Worm (Caenorhabditis elegans) whole organism, L2 larva: ENCODE results near the gene ogdh-1.
"Not testable (repeated sequence)": the region's sequence is repeated elsewhere in the genome, so short reads cannot be mapped to it uniquely, and the experiment has no call there.

ENCODE experiments used
- C34F6.9 ChIP-seq: fragments of 150-350 bp; optimal IDR thresholded peaks from 2 replicates; lab custom pipeline; 2014; ENCODE audit warnings: missing biosample characterization, missing genetic modification characterization
- F13H6.1 ChIP-seq: sonication (generic microtip); optimal IDR thresholded peaks from 2 replicates; lab custom pipeline; 2016; ENCODE audit warnings: missing genetic modification characterization, missing compliant biosample characterization
- R02D3.7 ChIP-seq: fragments of 150-350 bp; optimal IDR thresholded peaks from 2 replicates; lab custom pipeline; 2014; ENCODE audit warnings: missing biosample characterization, missing genetic modification characterization
- Y55F3AM.14 ChIP-seq: fragments of 200-800 bp; sonication (Bioruptor generic); optimal IDR thresholded peaks from 2 replicates; lab custom pipeline; 2018; ENCODE audit warnings: mild to moderate bottlenecking, missing genetic modification characterization, missing compliant biosample characterization
- aly-2 ChIP-seq: fragments of 150-350 bp; optimal IDR thresholded peaks from 2 replicates; lab custom pipeline; 2014; ENCODE audit warnings: missing biosample characterization, missing genetic modification characterization
- ama-1 ChIP-seq: fragments of 150-350 bp; optimal IDR thresholded peaks from 2 replicates; lab custom pipeline; 2018; ENCODE audit warnings: inconsistent platforms
- ceh-82 ChIP-seq: fragments of 150-350 bp; optimal IDR thresholded peaks from 2 replicates; lab custom pipeline; 2014; ENCODE audit warnings: missing biosample characterization, missing genetic modification characterization
- dmd-4 ChIP-seq: sonication (generic microtip); optimal IDR thresholded peaks from 2 replicates; lab custom pipeline; 2017; ENCODE audit warnings: missing biosample characterization, missing genetic modification characterization
- elt-1 ChIP-seq: fragments of 150-350 bp; optimal IDR thresholded peaks from 2 replicates; lab custom pipeline; 2014; ENCODE audit warnings: missing biosample characterization, missing genetic modification characterization
- fos-1 ChIP-seq: fragments of 150-350 bp; optimal IDR thresholded peaks from 2 replicates; lab custom pipeline; 2014; ENCODE audit warnings: missing biosample characterization, missing genetic modification characterization
- gmeb-1 ChIP-seq: fragments of 150-350 bp; optimal IDR thresholded peaks from 2 replicates; lab custom pipeline; 2014; ENCODE audit warnings: missing biosample characterization, missing genetic modification characterization
- lin-13 ChIP-seq: fragments of 150-350 bp; optimal IDR thresholded peaks from 2 replicates; lab custom pipeline; 2014; ENCODE audit warnings: missing biosample characterization, missing genetic modification reagents, missing genetic modification characterization
- lsy-2 ChIP-seq, 2 experiments: fragments of 150-350 bp in 1 of 2; sonication (generic microtip) in 1 of 2; optimal IDR thresholded peaks; 2 replicates each; lab custom pipeline; 2014 to 2017; ENCODE audit warnings: missing biosample characterization in 2 of 2, missing genetic modification characterization in 2 of 2
- mab-5 ChIP-seq: fragments of 150-350 bp; optimal IDR thresholded peaks from 2 replicates; lab custom pipeline; 2014; ENCODE audit warnings: missing biosample characterization, missing genetic modification characterization
- mdl-1 ChIP-seq, 2 experiments: fragments of 150-350 bp in 1 of 2; sonication (generic microtip) in 1 of 2; optimal IDR thresholded peaks; 2 replicates each; lab custom pipeline; 2017; ENCODE audit warnings: missing biosample characterization in 2 of 2, missing genetic modification characterization in 2 of 2
- nhr-10 ChIP-seq: sonication (generic microtip); optimal IDR thresholded peaks from 2 replicates; lab custom pipeline; 2017; ENCODE audit warnings: missing biosample characterization, missing genetic modification characterization
- nhr-11 ChIP-seq: fragments of 150-350 bp; optimal IDR thresholded peaks from 2 replicates; lab custom pipeline; 2014; ENCODE audit warnings: missing biosample characterization, missing genetic modification characterization
- nhr-12 ChIP-seq: fragments of 150-350 bp; optimal IDR thresholded peaks from 2 replicates; lab custom pipeline; 2014; ENCODE audit warnings: missing biosample characterization, missing genetic modification characterization
- nhr-129 ChIP-seq: fragments of 150-350 bp; optimal IDR thresholded peaks from 2 replicates; lab custom pipeline; 2014; ENCODE audit warnings: missing biosample characterization, missing genetic modification characterization
- nhr-23 ChIP-seq: fragments of 150-350 bp; optimal IDR thresholded peaks from 2 replicates; lab custom pipeline; 2014; ENCODE audit warnings: missing biosample characterization, missing genetic modification reagents, missing genetic modification characterization
- nhr-25 ChIP-seq: fragments of 150-350 bp; sonication (generic microtip); optimal IDR thresholded peaks from 3 replicates; lab custom pipeline; 2014; ENCODE audit warnings: missing biosample characterization, missing genetic modification characterization
- peb-1 ChIP-seq: fragments of 150-350 bp; optimal IDR thresholded peaks from 2 replicates; lab custom pipeline; 2014; ENCODE audit warnings: missing biosample characterization, missing genetic modification characterization
- sem-4 ChIP-seq: fragments of 150-350 bp; optimal IDR thresholded peaks from 2 replicates; lab custom pipeline; 2014; ENCODE audit warnings: missing biosample characterization, missing genetic modification reagents, missing genetic modification characterization
- sma-3 ChIP-seq: sonication (generic microtip); optimal IDR thresholded peaks from 2 replicates; lab custom pipeline; 2016; ENCODE audit warnings: missing genetic modification reagents, missing genetic modification characterization, missing compliant biosample characterization
- snpc-4 ChIP-seq: fragments of 150-350 bp; optimal IDR thresholded peaks from 2 replicates; lab custom pipeline; 2014; ENCODE audit warnings: missing biosample characterization, missing genetic modification characterization
- unc-39 ChIP-seq: fragments of 150-350 bp; optimal IDR thresholded peaks from 2 replicates; lab custom pipeline; 2014; ENCODE audit warnings: missing biosample characterization, missing genetic modification characterization
- unc-55 ChIP-seq: fragments of 150-350 bp; sonication (generic microtip); optimal IDR thresholded peaks from 3 replicates; lab custom pipeline; 2014; ENCODE audit warnings: missing biosample characterization, missing genetic modification reagents, missing genetic modification characterization
- zag-1 ChIP-seq: fragments of 150-350 bp; optimal IDR thresholded peaks from 2 replicates; lab custom pipeline; 2014; ENCODE audit warnings: missing biosample characterization, missing genetic modification characterization
- ztf-1 ChIP-seq: fragments of 200-800 bp; sonication (Bioruptor generic); conservative IDR thresholded peaks from 2 replicates; pipeline ENCODE4 v1.3.6; 2022; ENCODE audit warnings: missing genetic modification characterization, missing compliant biosample characterization
- ztf-4 ChIP-seq: fragments of 150-350 bp; optimal IDR thresholded peaks from 2 replicates; lab custom pipeline; 2014; ENCODE audit warnings: missing biosample characterization, missing genetic modification characterization

The ogdh-1 gene

DNA sequence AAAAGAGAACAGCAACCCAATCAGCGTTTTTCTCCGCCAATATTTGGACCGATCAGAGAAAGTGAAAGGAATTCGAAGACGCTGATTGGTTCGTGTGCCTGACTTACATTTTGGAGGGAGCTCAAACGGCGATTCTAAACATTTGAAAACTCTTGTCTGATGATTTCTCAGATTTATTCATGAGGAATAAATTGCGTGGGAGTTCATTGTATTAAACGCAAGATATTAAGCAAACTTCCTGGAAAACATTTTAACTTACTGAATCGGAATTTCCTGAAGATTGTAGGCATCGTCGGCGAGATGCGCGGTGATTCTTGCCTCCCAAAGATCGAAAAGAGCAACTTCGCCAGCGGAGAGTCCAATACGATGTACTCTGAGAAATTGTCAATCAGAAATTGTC lies 20.8 kb upstream of the ogdh-1 start, which contains the start of gene K08F11.1:
Gene K08F11.1, plus strand, starts transcription at position 301 of the 400 bp plus-strand sequence.
- no peak for TF ChIP-seq unc-39 (tag; lab: Kevin White, UChicago)
- no peak for TF ChIP-seq dmd-4 (tag; lab: Kevin White, UChicago)
- no peak for TF ChIP-seq nhr-10 (tag; lab: Kevin White, UChicago)
- no peak for TF ChIP-seq snpc-4 (tag; lab: Kevin White, UChicago)
- TF ChIP-seq elt-1, result no peak
- TF ChIP-seq ceh-82 (tag; lab: Kevin White, UChicago), result no peak

DNA sequence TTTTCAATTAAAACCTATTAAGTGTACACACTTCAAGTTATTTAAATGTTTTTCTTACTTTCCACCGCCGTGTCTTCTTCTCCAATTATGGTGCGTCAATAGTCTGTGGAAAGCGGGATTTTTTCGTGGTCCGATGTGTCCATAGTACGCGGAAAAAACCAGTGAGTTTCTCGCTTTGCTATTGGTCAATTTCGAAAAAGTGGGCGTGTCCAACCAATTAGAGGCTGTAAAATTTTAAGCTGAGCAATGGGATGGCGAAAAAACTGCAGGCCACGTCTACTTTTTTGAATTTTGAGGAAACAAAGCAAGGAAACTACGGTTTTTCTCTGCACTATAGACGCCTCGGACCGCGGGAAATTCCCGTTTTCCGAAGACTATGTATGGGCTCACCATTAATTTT lies 19.9 kb upstream of the ogdh-1 start:
- TF ChIP-seq sem-4 (tag; lab: Kevin White, UChicago) (no peak), mdl-1 (tag; optimal IDR thresholded peaks at IDR 0.05; lab: Kevin White, UChicago) (no peak), ztf-4 (no peak), aly-2 (tag; lab: Kevin White, UChicago) (no peak), nhr-12 (tag; lab: Kevin White, UChicago) (no peak), R02D3.7 (tag; lab: Kevin White, UChicago) (no peak), dmd-4 (tag; lab: Kevin White, UChicago) (no peak), peb-1 (tag; lab: Kevin White, UChicago) (no peak), mab-5 (tag; lab: Kevin White, UChicago) (no peak), fos-1 (no peak)
- TF ChIP-seq, all 48 proteins: peak for 0

DNA sequence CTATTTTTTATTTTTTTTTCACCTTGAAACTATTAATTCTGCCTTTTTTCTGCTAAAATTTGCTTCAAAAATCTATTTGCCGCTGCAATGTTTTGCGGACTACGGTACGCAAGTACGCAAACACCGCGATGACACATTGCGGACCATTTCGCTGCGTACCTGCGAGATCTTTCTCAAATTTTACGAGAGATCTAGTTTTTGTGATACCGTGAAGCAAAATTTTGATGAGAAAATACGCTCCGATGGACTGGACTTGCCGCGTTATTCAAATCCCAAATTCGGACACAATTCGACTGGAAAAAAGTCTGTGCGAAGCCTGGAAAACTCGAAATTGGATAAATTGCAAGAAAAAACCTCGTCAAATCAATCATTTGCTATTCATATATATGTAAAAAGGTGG lies 16.7 kb upstream of the ogdh-1 start:
- TF ChIP-seq unc-55 (GFP tag; lab: Kevin White, UChicago), result peak; percentile 2
- peak; percentile 77 to 85 for TF ChIP-seq lsy-2 (tag; optimal IDR thresholded peaks at IDR 0.05; lab: Kevin White, UChicago)
- TF ChIP-seq gmeb-1 (tag; lab: Kevin White, UChicago), result peak; percentile 17
- peak; percentile 22 for TF ChIP-seq sma-3
- TF ChIP-seq F13H6.1 (tag; lab: Kevin White, UChicago), result peak; percentile 14
- TF ChIP-seq C34F6.9 (tag; lab: Kevin White, UChicago), result peak; percentile 8

DNA sequence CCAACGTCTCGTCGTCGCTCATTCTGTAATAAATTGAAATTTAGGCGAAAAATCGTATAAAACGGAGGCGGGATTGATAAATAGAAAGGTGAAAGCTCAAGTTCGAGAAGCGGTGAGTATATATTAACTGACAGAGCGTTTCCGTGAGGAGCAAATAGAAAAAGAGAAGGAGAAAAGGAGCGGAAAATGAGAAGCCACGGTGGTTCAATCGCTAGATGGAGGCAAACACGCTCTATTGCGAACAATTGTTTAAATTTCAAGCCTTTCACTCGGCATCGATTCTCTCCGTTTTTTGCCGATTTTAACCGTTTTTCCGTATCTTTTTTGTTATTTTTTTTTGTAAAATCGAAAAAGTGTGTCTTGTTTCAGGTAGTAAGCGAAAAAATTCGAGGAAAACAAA lies 12.0 kb upstream of the ogdh-1 start, which contains the start of gene miro-1:
Gene miro-1, minus strand, starts transcription at position 23 of the 400 bp plus-strand sequence.
- not testable (repeated sequence) for TF ChIP-seq peb-1 (tag; lab: Kevin White, UChicago); lin-13 (GFP tag; lab: Kevin White, UChicago); ama-1

DNA sequence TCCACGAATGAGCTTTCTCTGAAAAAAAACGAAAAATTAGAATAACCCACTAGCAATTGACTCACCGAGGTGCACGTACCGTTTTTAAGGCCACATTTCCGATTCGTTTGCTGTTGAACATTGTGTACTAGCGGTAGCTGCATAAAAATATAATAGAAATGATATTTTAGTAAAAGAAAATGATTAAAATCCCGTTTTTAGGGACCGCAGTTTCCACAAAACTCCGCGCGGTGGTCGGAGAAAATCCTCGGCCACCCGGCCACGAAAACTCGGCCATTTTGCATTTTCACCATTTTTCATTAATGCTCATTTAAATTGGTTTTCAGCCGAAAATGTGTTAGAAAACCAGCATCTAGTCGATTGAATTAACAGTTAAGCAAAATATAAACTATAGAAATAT lies 8.6 kb upstream of the ogdh-1 start, which contains the start of gene yars-2:
Gene yars-2, minus strand, starts transcription at position 249 of the 400 bp plus-strand sequence.
- TF ChIP-seq C34F6.9 (tag; lab: Kevin White, UChicago) (peak; percentile 0), sma-3 (peak; percentile 29), F13H6.1 (tag; lab: Kevin White, UChicago) (no peak), lsy-2 (tag; optimal IDR thresholded peaks at IDR 0.05; lab: Kevin White, UChicago) (peak in 1 of 2 experiments; percentile 32), fos-1 (no peak), zag-1 (tag; lab: Kevin White, UChicago) (no peak), nhr-25 (no peak), unc-55 (GFP tag; lab: Kevin White, UChicago) (peak; percentile 5), snpc-4 (tag; lab: Kevin White, UChicago) (no peak), ztf-1 (GFP tag; lab: Robert Waterston, UW) (no peak), Y55F3AM.14 (GFP tag; lab: Kevin White, UChicago) (no peak)
- TF ChIP-seq, all 48 proteins: peak for 4

DNA sequence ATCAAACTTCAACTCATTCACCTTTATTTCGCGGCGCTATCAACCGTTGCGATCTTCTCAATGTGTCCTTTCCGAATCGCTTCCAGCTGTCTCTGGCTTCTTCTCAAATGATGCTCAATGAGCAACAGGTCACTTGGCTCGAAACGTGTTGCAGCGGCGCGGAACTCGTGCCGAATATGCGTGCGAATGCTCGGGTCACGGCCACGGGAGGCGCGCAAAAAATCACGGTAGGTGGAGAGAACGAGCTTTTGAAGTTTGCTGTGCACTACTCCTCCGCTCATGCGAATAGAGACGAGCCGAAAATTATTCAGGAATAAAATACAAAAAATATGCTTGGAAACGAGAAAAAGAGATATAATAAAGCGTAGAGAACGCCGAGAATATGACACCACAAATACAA lies 6.6 kb upstream of the ogdh-1 start, which contains the start of gene cif-1:
Gene cif-1, minus strand, starts transcription at position 297 of the 400 bp plus-strand sequence.
- no peak for TF ChIP-seq nhr-12 (tag; lab: Kevin White, UChicago)
- no peak for TF ChIP-seq unc-39 (tag; lab: Kevin White, UChicago)
- no peak for TF ChIP-seq nhr-129 (tag; lab: Kevin White, UChicago)
- TF ChIP-seq ama-1, result no peak
- TF ChIP-seq nhr-23, result no peak
- TF ChIP-seq lin-13 (GFP tag; lab: Kevin White, UChicago), result no peak
- no peak for TF ChIP-seq fos-1
- TF ChIP-seq nhr-11, result no peak
- TF ChIP-seq elt-1, result no peak
- no peak for TF ChIP-seq ztf-1 (GFP tag; lab: Robert Waterston, UW)
- no peak for TF ChIP-seq unc-55 (GFP tag; lab: Kevin White, UChicago)
